Worm (Caenorhabditis elegans): ENCODE results near the gene R09A1.3.

R09A1.3 gene

DNA sequence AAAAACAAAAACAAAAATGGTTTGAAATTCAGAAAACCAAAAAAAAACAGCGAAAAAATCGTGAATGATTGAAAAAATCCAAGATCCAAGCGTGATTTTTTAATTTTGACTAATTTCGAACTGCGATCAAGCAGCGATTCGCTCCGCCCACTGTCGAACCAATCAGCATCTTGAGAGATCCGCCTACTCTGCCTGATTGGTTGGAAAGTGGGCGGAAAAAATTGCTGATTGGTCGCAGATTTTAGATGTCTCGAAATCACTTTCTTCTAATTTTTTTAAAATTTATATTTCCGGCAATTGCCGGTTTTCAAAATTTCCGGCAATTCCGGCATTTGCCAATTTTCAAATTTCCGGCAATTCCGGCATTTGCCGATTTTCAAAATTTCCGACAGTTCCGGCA is 11.7 kb downstream of the R09A1.3 start:
- TF ChIP-seq unc-62 (GFP tag; optimal IDR thresholded peaks at IDR 0.05), result no peak

DNA sequence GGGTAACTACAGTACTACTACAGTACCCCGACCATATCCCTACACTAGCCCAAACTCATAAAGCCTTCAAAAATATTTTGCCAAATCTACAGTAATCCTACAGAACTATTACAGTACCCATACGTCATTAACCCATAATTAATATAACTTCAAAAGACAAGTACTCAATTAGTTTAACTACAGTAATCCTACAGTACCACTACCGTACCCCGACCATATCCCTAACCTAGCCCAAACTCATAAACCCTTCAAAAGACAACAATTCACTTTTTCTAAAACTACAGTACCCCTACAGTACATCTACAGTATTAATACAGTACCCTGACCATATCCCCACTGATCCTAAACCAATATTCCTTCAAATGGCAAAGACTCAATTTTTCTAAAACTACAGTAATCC is 13.2 kb downstream of the R09A1.3 start:
- no peak for TF ChIP-seq unc-62 (GFP tag; optimal IDR thresholded peaks at IDR 0.05)

DNA sequence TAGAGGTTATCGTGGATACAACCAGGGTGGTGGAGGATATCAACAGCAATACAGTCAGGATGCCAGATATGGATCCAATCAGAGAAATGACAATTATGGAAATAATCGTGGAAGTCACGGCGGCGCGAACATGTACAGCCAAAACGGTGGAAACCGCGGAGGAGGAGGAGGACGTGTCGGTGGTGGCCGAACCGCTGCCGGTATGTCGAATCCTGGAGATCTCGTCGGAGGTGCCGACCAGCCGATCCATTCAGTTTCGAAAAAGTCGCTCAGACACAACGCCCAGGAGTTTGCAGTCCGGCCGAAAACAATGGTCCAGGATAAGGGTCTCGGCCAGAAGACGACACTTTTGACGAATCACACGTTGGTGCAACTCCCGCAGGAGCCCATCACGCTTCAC is 17.8 kb downstream of the R09A1.3 start:
- TF ChIP-seq unc-62 (GFP tag; optimal IDR thresholded peaks at IDR 0.05), result no peak

DNA sequence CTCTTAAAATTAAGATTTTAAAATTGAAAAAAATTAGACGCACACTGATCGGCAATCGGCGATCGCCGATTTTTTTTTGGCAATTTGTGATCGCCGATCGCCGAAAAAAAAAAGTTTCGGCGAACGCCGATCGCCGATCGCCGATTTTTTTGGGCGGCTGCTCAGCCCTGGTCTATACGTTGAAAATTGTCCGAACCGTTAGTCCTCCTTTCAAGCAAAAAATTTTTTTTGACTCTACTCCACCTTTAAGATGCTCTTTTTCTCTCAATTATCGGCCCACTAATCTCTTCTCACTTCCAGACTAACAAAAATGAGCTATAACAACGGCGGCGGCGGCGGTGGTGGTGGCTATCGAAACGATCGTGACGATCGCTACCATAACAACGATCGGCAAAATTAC is 18.4 kb downstream of the R09A1.3 start, which contains the start of gene ergo-1:
Gene ergo-1 (plus strand): TSS at position 301 of the 400 bp plus-strand sequence.
- TF ChIP-seq unc-62 (GFP tag; optimal IDR thresholded peaks at IDR 0.05), result no peak

DNA sequence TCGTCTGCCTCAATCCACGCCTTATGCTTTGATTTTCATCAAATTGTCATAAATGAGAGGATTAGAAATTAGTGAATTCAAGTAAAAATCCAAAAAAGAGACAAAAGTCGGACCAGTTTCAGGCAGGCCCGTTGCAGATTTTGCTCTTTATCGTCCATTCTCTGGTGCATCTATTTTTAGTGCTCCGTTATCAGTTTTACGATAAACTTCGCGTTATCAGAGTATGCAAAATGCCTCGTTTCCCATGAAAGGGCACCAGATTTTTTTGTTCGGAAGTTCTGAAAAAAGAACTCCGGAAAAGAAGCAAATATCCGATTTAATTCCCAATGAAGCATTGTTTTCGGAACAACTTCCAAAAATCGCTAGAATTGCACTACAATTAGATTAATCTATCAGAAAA is 21.0 kb downstream of the R09A1.3 start:
- TF ChIP-seq unc-62 (GFP tag; optimal IDR thresholded peaks at IDR 0.05), result no peak

DNA sequence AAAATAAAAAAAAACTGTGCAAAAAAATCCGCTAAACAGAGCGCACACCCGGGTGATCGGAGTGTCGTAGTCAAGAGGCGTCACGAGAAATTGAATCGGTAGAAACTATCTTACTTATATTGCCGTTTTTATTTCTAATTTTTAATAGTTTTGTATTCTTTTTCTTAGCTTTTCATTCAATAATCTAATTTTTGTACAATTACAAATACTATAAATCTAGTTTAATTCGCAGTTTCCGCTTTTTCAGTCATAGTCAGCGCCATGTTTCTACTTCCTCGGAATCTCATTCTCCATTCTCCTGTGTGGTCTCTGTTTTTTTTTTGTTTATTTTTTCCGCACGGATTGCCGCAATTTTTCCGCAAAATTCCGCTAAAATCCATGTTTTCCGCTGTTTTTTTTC is 23.0 kb downstream of the R09A1.3 start:
- no peak for TF ChIP-seq unc-62 (GFP tag; optimal IDR thresholded peaks at IDR 0.05)

DNA sequence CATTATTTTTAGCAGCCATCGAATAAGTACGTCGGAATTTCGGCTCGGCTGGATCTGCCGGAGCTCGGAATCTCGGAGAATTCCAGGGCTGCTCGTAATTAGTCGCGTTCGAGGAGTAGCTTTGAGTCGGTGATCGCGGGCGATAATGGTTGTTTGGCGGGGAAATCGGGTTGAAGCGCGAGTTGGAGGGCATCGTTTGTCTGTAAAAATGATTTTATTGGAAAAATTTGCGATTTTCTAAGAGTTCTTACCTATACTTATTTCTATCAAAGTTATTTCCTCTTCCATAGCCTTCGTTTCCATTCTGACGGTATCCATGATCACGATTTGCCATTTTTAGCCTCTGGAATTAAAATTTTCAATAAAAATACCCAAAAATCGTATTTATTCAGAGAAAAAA is 23.5 kb downstream of the R09A1.3 start, which contains the start of gene Y50D4C.5:
Gene Y50D4C.5 (minus strand): TSS at position 345 of the 400 bp plus-strand sequence.
- no peak for TF ChIP-seq unc-62 (GFP tag; optimal IDR thresholded peaks at IDR 0.05)

DNA sequence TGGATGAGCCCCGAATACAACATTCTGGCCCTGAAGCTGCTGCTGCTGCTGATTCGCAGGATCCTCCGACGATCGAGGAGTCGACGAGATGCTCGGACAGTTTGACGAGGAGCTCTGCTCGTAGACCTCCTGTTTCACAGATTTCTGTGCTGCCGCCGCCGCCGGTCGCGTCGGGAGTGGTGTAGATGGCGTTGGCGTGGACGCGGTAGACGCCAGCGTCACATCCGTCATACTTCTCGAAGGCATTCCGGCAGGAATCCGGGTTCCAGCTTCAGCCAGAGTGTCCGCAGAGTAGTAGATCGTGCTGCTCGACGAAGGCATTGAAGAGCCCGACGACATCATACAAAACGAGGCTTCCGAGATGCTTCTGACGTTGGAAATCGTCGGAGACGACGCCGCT is 25.7 kb downstream of the R09A1.3 start:
- no peak for TF ChIP-seq unc-62 (GFP tag; optimal IDR thresholded peaks at IDR 0.05)

DNA sequence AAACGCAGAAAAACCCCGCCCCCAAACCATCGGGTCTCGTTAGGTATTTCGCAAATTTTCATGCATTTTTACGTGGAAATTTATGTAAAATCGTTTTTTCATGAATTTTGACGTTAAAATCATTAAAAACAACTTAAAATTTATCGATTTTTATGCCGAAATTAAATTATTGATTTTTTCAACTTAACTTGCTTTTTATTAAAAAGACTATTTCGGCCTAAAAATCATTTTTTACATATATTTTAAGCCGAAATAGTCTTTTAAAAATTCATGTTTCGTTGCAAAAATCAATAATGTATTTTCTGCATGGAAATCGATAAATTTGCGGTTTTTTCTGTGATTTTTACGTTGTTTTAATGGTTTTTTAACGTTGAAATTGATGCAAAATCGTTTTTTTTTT is 31.2 kb downstream of the R09A1.3 start:
- no peak for TF ChIP-seq unc-62 (GFP tag; optimal IDR thresholded peaks at IDR 0.05)

DNA sequence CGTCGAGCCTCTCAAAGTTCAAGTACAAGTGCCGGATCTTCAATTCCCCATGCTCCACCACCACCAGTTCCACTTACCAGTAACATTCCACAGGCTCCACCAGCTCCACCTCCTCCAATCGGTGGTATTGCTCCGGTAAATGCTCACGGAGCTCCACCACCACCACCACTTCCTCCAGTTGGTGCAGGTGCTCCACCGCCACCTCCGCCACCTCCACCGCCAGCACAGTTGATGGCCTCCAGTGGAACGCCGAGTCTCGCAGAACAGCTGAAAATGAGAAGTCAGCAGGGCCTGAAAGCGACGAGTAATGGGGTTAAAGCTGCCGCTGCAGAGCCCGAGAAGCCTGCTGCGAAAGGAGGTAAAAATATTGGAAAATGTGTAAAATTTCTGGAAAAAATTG is 36.6 kb downstream of the R09A1.3 start:
- TF ChIP-seq unc-62 (GFP tag; optimal IDR thresholded peaks at IDR 0.05), result no peak

DNA sequence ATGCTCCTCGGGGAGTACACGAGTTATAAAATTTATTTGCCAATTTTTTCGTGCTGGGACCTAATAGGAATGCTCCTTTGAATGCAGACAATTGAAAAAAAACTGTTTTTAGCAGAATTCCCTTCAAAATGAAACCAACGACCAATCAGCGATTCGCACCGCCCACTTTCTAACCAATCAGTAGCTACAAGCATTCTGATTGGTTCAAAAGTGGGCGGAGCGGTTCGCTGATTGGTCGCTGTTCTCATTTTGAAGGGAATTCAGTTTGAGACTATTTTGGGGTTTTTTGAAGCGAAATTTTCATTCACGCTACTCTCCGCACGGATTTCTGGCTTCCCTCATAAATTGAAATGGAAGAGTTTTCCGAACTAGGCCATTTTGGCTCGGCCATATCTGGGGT is 43.8 kb downstream of the R09A1.3 start:
- TF ChIP-seq unc-62 (GFP tag; optimal IDR thresholded peaks at IDR 0.05), result no peak

DNA sequence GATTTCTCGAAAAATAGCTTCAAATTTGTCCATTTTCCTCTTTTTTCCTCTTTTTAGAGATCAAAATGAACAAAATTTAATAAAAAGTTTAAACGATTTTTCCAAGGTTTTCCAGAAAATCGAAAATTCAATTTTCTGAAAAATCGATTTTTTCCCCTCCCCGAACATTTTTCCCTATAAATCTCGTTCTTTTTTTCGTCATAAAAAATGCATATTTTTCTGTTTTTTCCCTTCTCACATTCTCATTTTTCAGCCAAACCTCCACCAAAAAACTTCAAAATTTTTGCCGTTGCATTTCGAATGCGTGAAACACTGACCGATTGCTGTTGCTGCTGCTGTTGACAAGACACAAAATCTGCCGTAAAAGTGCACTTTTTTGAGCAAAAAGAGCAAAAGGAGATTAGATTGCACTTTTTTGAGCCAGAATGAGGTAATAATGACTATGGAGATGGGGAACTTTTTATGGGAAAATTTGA is 44.6 kb downstream of the R09A1.3 start, which contains the start of the genes Y50D4C.12 and unc-34:
Gene Y50D4C.12 (plus strand): TSS at position 301 of the 476 bp plus-strand sequence.
Gene unc-34 (plus strand): TSS at position 426 of the 476 bp plus-strand sequence.
- TF ChIP-seq unc-62 (GFP tag; optimal IDR thresholded peaks at IDR 0.05), result no peak

DNA sequence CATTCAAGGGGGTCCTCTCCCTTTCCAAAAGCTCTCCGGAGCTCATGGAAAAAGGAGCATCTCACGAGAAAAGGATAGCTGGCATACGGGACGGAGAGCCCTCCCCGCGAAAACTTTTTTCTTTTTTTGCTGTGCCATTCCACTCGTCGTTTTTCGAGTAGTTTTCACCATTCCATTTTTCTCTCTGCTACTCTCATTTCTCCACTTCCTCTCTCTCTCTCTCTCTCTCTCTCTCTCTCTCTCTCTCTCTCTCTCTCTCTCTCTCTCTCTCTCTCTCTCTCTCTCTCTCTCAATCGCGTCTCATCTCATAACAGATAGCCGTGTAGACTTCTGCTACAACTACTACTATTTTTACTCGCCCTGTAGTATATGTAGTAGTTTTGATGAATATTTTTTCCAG is 47.2 kb downstream of the R09A1.3 start:
- no peak for TF ChIP-seq unc-62 (GFP tag; optimal IDR thresholded peaks at IDR 0.05)

DNA sequence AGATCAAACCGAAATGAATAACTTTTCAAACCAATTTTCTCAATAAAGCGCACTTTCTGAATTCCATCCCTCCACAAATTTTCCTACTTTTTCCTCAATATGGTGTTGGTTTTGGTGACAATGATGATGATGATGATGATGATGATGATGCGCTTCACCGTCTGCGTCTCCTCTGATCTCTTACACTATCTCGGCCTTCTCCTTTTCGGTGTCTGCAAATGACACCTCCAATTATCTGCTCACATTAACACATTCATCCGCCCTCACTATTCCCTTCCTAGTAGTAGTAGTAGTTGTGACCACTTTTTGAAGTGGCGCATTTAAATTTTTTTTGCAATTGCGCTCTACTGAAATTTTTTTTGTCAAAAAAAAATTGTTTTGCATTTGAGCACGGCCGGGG is 48.3 kb downstream of the R09A1.3 start:
- no peak for TF ChIP-seq unc-62 (GFP tag; optimal IDR thresholded peaks at IDR 0.05)

DNA sequence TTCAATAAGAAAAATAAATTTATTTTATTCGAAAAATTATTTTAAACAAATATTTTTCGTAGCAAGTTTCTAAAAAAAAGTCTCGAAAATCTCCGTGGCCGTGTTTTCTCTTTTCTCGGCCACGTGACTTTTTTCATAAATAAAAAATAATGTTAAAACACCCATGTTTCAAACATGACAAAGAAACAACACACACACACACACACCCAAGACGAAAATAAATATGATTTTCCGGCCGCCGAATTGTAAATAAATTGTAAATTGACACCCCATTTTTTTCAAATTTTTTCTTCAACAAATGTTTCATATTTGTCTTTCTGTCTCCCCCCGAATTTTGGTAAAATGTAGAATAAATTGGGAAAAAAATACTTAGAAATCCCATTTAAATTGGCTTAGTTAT is 49.0 kb downstream of the R09A1.3 start:
- no peak for TF ChIP-seq unc-62 (GFP tag; optimal IDR thresholded peaks at IDR 0.05)

DNA sequence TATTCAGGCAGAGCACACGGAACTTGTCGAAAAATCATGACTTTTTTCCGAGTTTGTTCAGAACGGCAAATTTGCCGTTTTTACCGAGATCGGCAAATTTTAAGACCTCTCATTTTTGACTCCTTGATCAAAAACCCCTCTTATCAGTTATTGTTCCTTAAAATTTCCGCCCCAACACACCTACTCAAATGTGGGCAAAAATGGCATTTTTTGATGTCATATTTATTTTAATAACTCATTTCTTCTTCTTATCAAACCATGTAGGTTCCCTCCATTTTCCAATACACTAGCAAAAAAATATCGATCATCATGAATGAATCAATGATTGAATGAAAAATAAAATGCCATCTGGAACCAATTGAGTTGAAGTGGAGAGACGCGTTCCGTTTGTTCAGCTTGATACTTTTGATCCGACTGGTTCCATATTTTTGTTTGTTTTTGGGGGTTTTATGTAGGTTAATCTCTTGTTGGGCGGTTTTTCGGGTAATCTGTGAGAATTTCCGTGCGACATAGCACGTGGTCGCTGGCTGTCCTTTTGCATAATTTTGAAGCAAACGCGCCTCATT is 50.3 kb downstream of the R09A1.3 start:
- no peak for TF ChIP-seq unc-62 (GFP tag; optimal IDR thresholded peaks at IDR 0.05)

DNA sequence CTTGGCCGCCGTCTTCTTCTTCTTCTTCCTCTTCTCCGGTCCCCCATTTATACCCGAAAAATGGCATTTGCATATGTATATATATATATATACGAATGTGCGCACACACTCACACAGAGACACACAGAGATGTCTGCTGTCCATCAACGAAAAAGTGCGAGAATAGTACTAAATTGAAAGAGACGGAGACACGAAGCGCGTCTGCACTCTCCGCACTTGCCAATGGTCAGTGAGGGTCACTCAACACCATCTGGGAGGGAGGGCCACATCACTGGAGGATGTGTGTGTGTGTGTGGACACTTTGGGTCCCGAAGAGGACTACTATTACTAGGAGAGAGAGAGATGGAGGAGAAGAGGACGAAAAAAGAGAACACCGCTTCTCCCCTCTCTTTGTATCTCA is 51.7 kb downstream of the R09A1.3 start:
- TF ChIP-seq unc-62 (GFP tag; optimal IDR thresholded peaks at IDR 0.05), result no peak

Data from whole organism, dauer.